Worm (Caenorhabditis elegans) whole organism, L3 larva: ENCODE measurements around the gene F11E6.10.
A peak's percentile ranks its signal among the peaks of the same experiment; 100 is the strongest.

Experiments
- R02D3.7 ChIP-seq: fragments of 150-350 bp; optimal IDR thresholded peaks from 2 replicates; lab custom pipeline; 2014; ENCODE audit warnings: missing biosample characterization, missing genetic modification characterization
- ZK546.5 ChIP-seq: sonication (generic microtip); optimal IDR thresholded peaks from 2 replicates; lab custom pipeline; 2017; ENCODE audit warnings: missing biosample characterization, missing genetic modification characterization
- ama-1 ChIP-seq: fragments of 150-350 bp; optimal IDR thresholded peaks from 2 replicates; lab custom pipeline; 2018
- ceh-16 ChIP-seq: sonication (generic microtip); optimal IDR thresholded peaks from 2 replicates; lab custom pipeline; 2017; ENCODE audit warnings: missing biosample characterization, missing genetic modification characterization
- ceh-28 ChIP-seq: fragments of 150-350 bp; optimal IDR thresholded peaks from 2 replicates; lab custom pipeline; 2014; ENCODE audit warnings: missing biosample characterization, missing genetic modification reagents, missing genetic modification characterization
- ceh-82 ChIP-seq: fragments of 150-350 bp; optimal IDR thresholded peaks from 2 replicates; lab custom pipeline; 2014; ENCODE audit warnings: missing biosample characterization, missing genetic modification characterization
- egl-27 ChIP-seq: sonication (generic microtip); optimal IDR thresholded peaks from 4 replicates; lab custom pipeline; 2017; ENCODE audit warnings: missing biosample characterization, missing genetic modification reagents, missing genetic modification characterization
- elt-1 ChIP-seq: fragments of 150-350 bp; optimal IDR thresholded peaks from 2 replicates; lab custom pipeline; 2014; ENCODE audit warnings: missing biosample characterization, missing genetic modification characterization
- elt-2 ChIP-seq: sonication (generic microtip); optimal IDR thresholded peaks from 2 replicates; lab custom pipeline; 2016; ENCODE audit warnings: missing genetic modification reagents, mild to moderate bottlenecking, missing genetic modification characterization, missing compliant biosample characterization
- elt-3 ChIP-seq, 3 experiments: fragments of 150-350 bp in 1 of 3; sonication (generic microtip) in 2 of 3; optimal IDR thresholded peaks; 2 replicates in 2 of 3; 4 replicates in 1 of 3; lab custom pipeline; 2014 to 2017; ENCODE audit warnings: missing biosample characterization in 3 of 3, missing genetic modification characterization in 3 of 3
- fkh-10 ChIP-seq: sonication (generic microtip); optimal IDR thresholded peaks from 2 replicates; lab custom pipeline; 2017; ENCODE audit warnings: missing biosample characterization, missing genetic modification reagents, missing genetic modification characterization
- jun-1 ChIP-seq: fragments of 150-350 bp; optimal IDR thresholded peaks from 2 replicates; lab custom pipeline; 2014; ENCODE audit warnings: missing biosample characterization, missing genetic modification reagents, missing genetic modification characterization
- lin-39 ChIP-seq: fragments of 150-350 bp; optimal IDR thresholded peaks from 2 replicates; lab custom pipeline; 2018; ENCODE audit warnings: missing biosample characterization, missing genetic modification reagents, missing genetic modification characterization
- lsy-12 ChIP-seq: sonication (generic microtip); optimal IDR thresholded peaks from 2 replicates; lab custom pipeline; 2016; ENCODE audit warnings: mild to moderate bottlenecking, missing genetic modification characterization, missing compliant biosample characterization
- mml-1 ChIP-seq: fragments of 150-350 bp; sonication (generic microtip); optimal IDR thresholded peaks from 3 replicates; lab custom pipeline; 2014; ENCODE audit warnings: missing biosample characterization, missing genetic modification characterization
- nfya-1 ChIP-seq: sonication (generic microtip); optimal IDR thresholded peaks from 2 replicates; lab custom pipeline; 2017; ENCODE audit warnings: missing genetic modification characterization, mild to moderate bottlenecking, missing compliant biosample characterization, antibody characterized with exemption, moderate library complexity; ENCODE audit not compliant: insufficient read depth
- nhr-11 ChIP-seq: fragments of 150-350 bp; optimal IDR thresholded peaks from 2 replicates; lab custom pipeline; 2014; ENCODE audit warnings: missing biosample characterization, missing genetic modification characterization
- nhr-12 ChIP-seq: fragments of 150-350 bp; optimal IDR thresholded peaks from 2 replicates; lab custom pipeline; 2014; ENCODE audit warnings: missing biosample characterization, missing genetic modification characterization
- nhr-23 ChIP-seq: fragments of 150-350 bp; optimal IDR thresholded peaks from 2 replicates; lab custom pipeline; 2014; ENCODE audit warnings: missing biosample characterization, missing genetic modification reagents, missing genetic modification characterization
- nhr-237 ChIP-seq: fragments of 150-350 bp; optimal IDR thresholded peaks from 2 replicates; lab custom pipeline; 2014; ENCODE audit warnings: missing biosample characterization, missing genetic modification characterization
- nhr-25 ChIP-seq: sonication (generic microtip); optimal IDR thresholded peaks from 2 replicates; lab custom pipeline; 2017; ENCODE audit warnings: missing biosample characterization, missing genetic modification characterization
- nhr-28 ChIP-seq: fragments of 150-350 bp; optimal IDR thresholded peaks from 2 replicates; lab custom pipeline; 2014; ENCODE audit warnings: missing biosample characterization, missing genetic modification characterization
- nhr-43 ChIP-seq: sonication (generic microtip); optimal IDR thresholded peaks from 2 replicates; lab custom pipeline; 2016; ENCODE audit warnings: mild to moderate bottlenecking, missing genetic modification characterization, missing compliant biosample characterization; ENCODE audit not compliant: poor library complexity, severe bottlenecking
- nhr-67 ChIP-seq: fragments of 150-350 bp; optimal IDR thresholded peaks from 2 replicates; lab custom pipeline; 2014; ENCODE audit warnings: missing biosample characterization, missing genetic modification characterization
- nhr-76 ChIP-seq: fragments of 150-350 bp; sonication (generic microtip); optimal IDR thresholded peaks from 5 replicates; lab custom pipeline; 2014; ENCODE audit warnings: missing biosample characterization, missing genetic modification characterization
- pha-4 ChIP-seq: fragments of 150-350 bp; optimal IDR thresholded peaks from 2 replicates; lab custom pipeline; 2014; ENCODE audit warnings: missing biosample characterization, missing genetic modification reagents, missing genetic modification characterization
- pqm-1 ChIP-seq: fragments of 150-350 bp; optimal IDR thresholded peaks from 2 replicates; lab custom pipeline; 2017; ENCODE audit warnings: missing biosample characterization, missing genetic modification characterization, inconsistent platforms
- sea-2 ChIP-seq: fragments of 150-350 bp; sonication (generic microtip); optimal IDR thresholded peaks from 4 replicates; lab custom pipeline; 2014; ENCODE audit warnings: missing biosample characterization, missing genetic modification reagents, missing genetic modification characterization
- tbx-2 ChIP-seq: sonication (generic microtip); optimal IDR thresholded peaks from 2 replicates; lab custom pipeline; 2016; ENCODE audit warnings: mild to moderate bottlenecking, missing genetic modification characterization, missing compliant biosample characterization
- unc-39 ChIP-seq: sonication (generic microtip); optimal IDR thresholded peaks from 4 replicates; lab custom pipeline; 2017; ENCODE audit warnings: missing biosample characterization, missing genetic modification characterization
- unc-62 ChIP-seq: fragments of 150-350 bp; sonication (generic microtip); optimal IDR thresholded peaks from 4 replicates; lab custom pipeline; 2014; ENCODE audit warnings: missing biosample characterization, missing genetic modification reagents, missing genetic modification characterization
- zag-1 ChIP-seq: fragments of 150-350 bp; optimal IDR thresholded peaks from 2 replicates; lab custom pipeline; 2014; ENCODE audit warnings: missing biosample characterization, missing genetic modification characterization
- ztf-11 ChIP-seq: fragments of 150-350 bp; optimal IDR thresholded peaks from 2 replicates; lab custom pipeline; 2014; ENCODE audit warnings: missing biosample characterization, missing genetic modification characterization
- ztf-4 ChIP-seq: fragments of 150-350 bp; optimal IDR thresholded peaks from 2 replicates; lab custom pipeline; 2014; ENCODE audit warnings: missing biosample characterization, missing genetic modification characterization

The F11E6.10 gene

ce11 chrIV:17442503-17442902, 20.5 kb downstream of the F11E6.10 start, which contains the start of gene F11E6.11:
Gene F11E6.11, plus strand, starts transcription at chrIV:17442827.
- TF ChIP-seq nhr-23 (tag; lab: Kevin White, UChicago) (peak; percentile 15), nhr-76 (tag; lab: Kevin White, UChicago) (no peak), tbx-2 (tag; lab: Kevin White, UChicago) (no peak), pqm-1 (peak; percentile 6), egl-27 (tag; lab: Kevin White, UChicago) (no peak), nhr-43 (tag; lab: Kevin White, UChicago) (peak; percentile 36), mml-1 (tag; lab: Kevin White, UChicago) (no peak), nhr-12 (no peak), nhr-25 (tag; lab: Kevin White, UChicago) (peak; percentile 51), ZK546.5 (tag; lab: Kevin White, UChicago) (no peak), unc-62 (GFP tag; lab: Kevin White, UChicago) (no peak), nhr-67 (tag; lab: Kevin White, UChicago) (no peak), nhr-11 (tag; lab: Kevin White, UChicago) (no peak)

ce11 chrIV:17441260-17441659, 21.7 kb downstream of the F11E6.10 start:
- TF ChIP-seq nfya-1 (tag; lab: Kevin White, UChicago) (no peak), mml-1 (tag; lab: Kevin White, UChicago) (no peak), ceh-16 (no peak), unc-39 (no peak), nhr-12 (no peak), nhr-43 (tag; lab: Kevin White, UChicago) (peak; percentile 6), nhr-28 (tag; lab: Kevin White, UChicago) (no peak), jun-1 (tag; lab: Kevin White, UChicago) (no peak), ceh-28 (tag; lab: Kevin White, UChicago) (no peak), nhr-76 (tag; lab: Kevin White, UChicago) (no peak), lin-39 (no peak), nhr-67 (tag; lab: Kevin White, UChicago) (no peak), fkh-10 (no peak), ama-1 (no peak), unc-62 (GFP tag; lab: Kevin White, UChicago) (no peak), lsy-12 (tag; lab: Kevin White, UChicago) (no peak), elt-1 (tag; lab: Kevin White, UChicago) (no peak), elt-2 (tag; lab: Kevin White, UChicago) (peak; percentile 25), pqm-1 (no peak), pha-4 (no peak), egl-27 (tag; lab: Kevin White, UChicago) (no peak), nhr-25 (tag; lab: Kevin White, UChicago) (peak; percentile 39), nhr-237 (tag; lab: Kevin White, UChicago) (no peak), R02D3.7 (tag; lab: Kevin White, UChicago) (no peak), tbx-2 (tag; lab: Kevin White, UChicago) (no peak), sea-2 (no peak)

- TF ChIP-seq pqm-1 (peak; percentile 78), pha-4 (peak; percentile 48), elt-2 (tag; lab: Kevin White, UChicago) (peak; percentile 71), nhr-28 (tag; lab: Kevin White, UChicago) (no peak)
Observed at ce11 chrIV:17440417-17440816, 22.5 kb downstream of the F11E6.10 start, which contains the start of gene F08A7.1. Gene F08A7.1, plus strand, starts transcription at chrIV:17440607.

ce11 chrIV:17440001-17440400, 23.0 kb downstream of the F11E6.10 start, which contains the start of gene C06A12.19:
Gene C06A12.19, minus strand, starts transcription at chrIV:17440101.
- TF ChIP-seq lsy-12 (tag; lab: Kevin White, UChicago), result no peak
- no peak for TF ChIP-seq nhr-12
- no peak for TF ChIP-seq egl-27 (tag; lab: Kevin White, UChicago)
- no peak for TF ChIP-seq nhr-11 (tag; lab: Kevin White, UChicago)
- TF ChIP-seq fkh-10, result no peak
- no peak for TF ChIP-seq nhr-25 (tag; lab: Kevin White, UChicago)
- no peak for TF ChIP-seq ceh-28 (tag; lab: Kevin White, UChicago)
- TF ChIP-seq ceh-82 (tag; lab: Kevin White, UChicago), result no peak
- TF ChIP-seq elt-1 (tag; lab: Kevin White, UChicago), result no peak
- TF ChIP-seq zag-1 (tag; lab: Kevin White, UChicago), result no peak
- TF ChIP-seq ztf-4 (tag; lab: Kevin White, UChicago), result no peak
- no peak for TF ChIP-seq unc-62 (GFP tag; lab: Kevin White, UChicago)
- no peak for TF ChIP-seq elt-3 (tag; optimal IDR thresholded peaks at IDR 0.05; lab: Kevin White, UChicago)
- TF ChIP-seq sea-2, result no peak
- no peak for TF ChIP-seq ztf-11 (tag; lab: Kevin White, UChicago)
